Fruit fly (Drosophila melanogaster) whole organism, pupa: ENCODE measurements around the gene Bug22.

ENCODE experiments used
- CG10348 ChIP-seq: fragments of 200-800 bp; sonication (Bioruptor generic); IDR thresholded peaks from 2 replicates; pipeline ENCODE4 v1.3.6; 2022; ENCODE audit warnings: missing biosample characterization, missing genetic modification characterization
- CG12605 ChIP-seq: fragments of 200-800 bp; sonication (Bioruptor generic); IDR thresholded peaks from 2 replicates; pipeline ENCODE4 v1.3.6; 2022; ENCODE audit warnings: missing biosample characterization, missing genetic modification characterization
- CG13204 ChIP-seq: fragments of 200-800 bp; sonication (Bioruptor generic); optimal IDR thresholded peaks from 2 replicates; lab custom pipeline; 2018; ENCODE audit warnings: missing biosample characterization, mild to moderate bottlenecking, missing genetic modification characterization, moderate library complexity
- CG14655 ChIP-seq: fragments of 200-800 bp; sonication (Bioruptor generic); optimal IDR thresholded peaks from 3 replicates; lab custom pipeline; 2017; ENCODE audit warnings: mild to moderate bottlenecking, missing biosample characterization, missing genetic modification reagents, missing genetic modification characterization
- CG15710 ChIP-seq: fragments of 200-800 bp; sonication (Bioruptor generic); optimal IDR thresholded peaks from 2 replicates; lab custom pipeline; 2018; ENCODE audit warnings: missing biosample characterization, mild to moderate bottlenecking, missing genetic modification characterization, moderate library complexity
- CG17806 ChIP-seq: fragments of 200-800 bp; sonication (Bioruptor generic); optimal IDR thresholded peaks from 2 replicates; lab custom pipeline; 2018; ENCODE audit warnings: missing biosample characterization, mild to moderate bottlenecking, missing genetic modification characterization, moderate library complexity
- CG32121 ChIP-seq: fragments of 200-800 bp; sonication (Bioruptor generic); IDR thresholded peaks from 2 replicates; pipeline ENCODE4 v1.3.6; 2022; ENCODE audit warnings: missing biosample characterization, missing genetic modification characterization
- CG34367 ChIP-seq: fragments of 200-800 bp; sonication (Bioruptor generic); optimal IDR thresholded peaks from 2 replicates; lab custom pipeline; 2018; ENCODE audit warnings: missing biosample characterization, mild to moderate bottlenecking, missing genetic modification characterization
- CG4496 ChIP-seq: fragments of 200-800 bp; sonication (Bioruptor generic); IDR thresholded peaks from 3 replicates; pipeline ENCODE4 v1.3.6; 2022; ENCODE audit warnings: missing biosample characterization, missing genetic modification characterization
- CG8159 ChIP-seq: fragments of 200-800 bp; sonication (Bioruptor generic); optimal IDR thresholded peaks from 3 replicates; lab custom pipeline; 2018; ENCODE audit warnings: missing biosample characterization, mild to moderate bottlenecking, missing genetic modification characterization, moderate library complexity
- CG8301 ChIP-seq: fragments of 200-800 bp; sonication (Bioruptor generic); optimal IDR thresholded peaks from 2 replicates; lab custom pipeline; 2018; ENCODE audit warnings: missing biosample characterization, mild to moderate bottlenecking, missing genetic modification characterization
- CG9948 ChIP-seq: fragments of 200-800 bp; sonication (Bioruptor generic); optimal IDR thresholded peaks from 2 replicates; lab custom pipeline; 2018; ENCODE audit warnings: missing biosample characterization, mild to moderate bottlenecking, missing genetic modification characterization, moderate library complexity
- D1 ChIP-seq: fragments of 200-800 bp; sonication (Bioruptor generic); optimal IDR thresholded peaks from 2 replicates; lab custom pipeline; 2018; ENCODE audit warnings: missing biosample characterization, mild to moderate bottlenecking, missing genetic modification characterization, moderate library complexity
- EcR ChIP-seq: fragments of 200-800 bp; sonication (Bioruptor generic); optimal IDR thresholded peaks from 3 replicates; lab custom pipeline; 2019; ENCODE audit warnings: missing biosample characterization, missing genetic modification characterization, mild to moderate bottlenecking, moderate library complexity, missing genetic modification reagents
- Ets98B ChIP-seq: fragments of 200-800 bp; sonication (Bioruptor generic); IDR thresholded peaks from 2 replicates; pipeline ENCODE4 v1.3.6; 2022; ENCODE audit warnings: missing biosample characterization, missing genetic modification characterization
- Pif1A ChIP-seq: fragments of 200-800 bp; sonication (Bioruptor generic); optimal IDR thresholded peaks from 3 replicates; lab custom pipeline; 2016; ENCODE audit warnings: missing biosample characterization, missing genetic modification characterization
- Pif1B ChIP-seq: fragments of 200-800 bp; sonication (Bioruptor generic); optimal IDR thresholded peaks from 3 replicates; lab custom pipeline; 2016; ENCODE audit warnings: missing biosample characterization, missing genetic modification characterization
- Snoo ChIP-seq: fragments of 200-800 bp; sonication (Bioruptor generic); optimal IDR thresholded peaks from 3 replicates; lab custom pipeline; 2017; ENCODE audit warnings: missing biosample characterization, mild to moderate bottlenecking, missing genetic modification characterization, inconsistent platforms
- fd96Ca ChIP-seq: fragments of 200-800 bp; sonication (Bioruptor generic); IDR thresholded peaks from 3 replicates; pipeline ENCODE4 v1.3.6; 2022; ENCODE audit warnings: missing biosample characterization, missing genetic modification characterization
- gl ChIP-seq: fragments of 200-800 bp; sonication (Bioruptor generic); optimal IDR thresholded peaks from 2 replicates; lab custom pipeline; 2018; ENCODE audit warnings: missing biosample characterization, mild to moderate bottlenecking, missing genetic modification characterization
- rn ChIP-seq: fragments of 200-800 bp; sonication (Bioruptor generic); IDR thresholded peaks from 2 replicates; pipeline ENCODE4 v1.3.6; 2022; ENCODE audit warnings: missing biosample characterization, missing genetic modification characterization

Bug22 gene

DNA sequence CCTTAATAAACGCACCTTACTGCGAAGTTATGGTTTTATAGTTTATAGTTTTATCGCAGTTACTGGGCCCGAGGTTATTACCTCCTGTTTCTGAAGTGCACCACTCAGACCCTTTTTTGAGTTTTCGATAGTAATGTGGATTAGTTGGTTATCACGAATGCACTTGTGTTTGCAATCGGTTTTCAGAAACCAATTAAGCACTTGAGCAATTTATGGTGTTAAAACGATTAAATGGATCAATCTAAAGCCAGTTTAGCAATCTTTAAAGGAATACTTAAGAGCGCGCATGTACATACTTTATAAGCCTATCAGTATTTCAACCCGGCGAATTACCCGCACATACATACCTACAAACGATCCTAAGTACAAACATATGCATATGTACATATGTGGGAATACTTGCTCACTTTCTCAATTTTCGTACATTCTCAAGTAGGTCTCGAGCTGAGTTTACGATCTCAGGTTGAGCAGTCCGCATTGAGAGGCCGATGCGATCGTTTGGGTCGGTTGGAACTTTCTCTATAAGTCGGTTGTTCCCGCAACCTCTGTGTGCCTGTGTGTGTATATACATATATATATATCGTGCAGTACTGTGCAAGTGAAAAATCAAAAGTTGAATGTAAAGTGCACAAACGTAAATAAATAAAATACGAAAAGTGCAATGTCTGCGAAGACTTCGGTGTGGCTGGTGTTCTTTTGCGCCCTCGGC, 26.6 kb upstream of the Bug22 start, which contains the start of the genes LManI and LManII:
Gene LManI, minus strand, starts transcription at position 51 of the 709 bp plus-strand sequence.
Gene LManII, plus strand, starts transcription at position 468 of the 709 bp plus-strand sequence.
- no peak for TF ChIP-seq D1 (tag; lab: Kevin White, UChicago)
- peak; percentile 12; the same call in 1 of the 2 replicates for TF ChIP-seq CG12605 (GFP tag; lab: Robert Waterston, UW)

DNA sequence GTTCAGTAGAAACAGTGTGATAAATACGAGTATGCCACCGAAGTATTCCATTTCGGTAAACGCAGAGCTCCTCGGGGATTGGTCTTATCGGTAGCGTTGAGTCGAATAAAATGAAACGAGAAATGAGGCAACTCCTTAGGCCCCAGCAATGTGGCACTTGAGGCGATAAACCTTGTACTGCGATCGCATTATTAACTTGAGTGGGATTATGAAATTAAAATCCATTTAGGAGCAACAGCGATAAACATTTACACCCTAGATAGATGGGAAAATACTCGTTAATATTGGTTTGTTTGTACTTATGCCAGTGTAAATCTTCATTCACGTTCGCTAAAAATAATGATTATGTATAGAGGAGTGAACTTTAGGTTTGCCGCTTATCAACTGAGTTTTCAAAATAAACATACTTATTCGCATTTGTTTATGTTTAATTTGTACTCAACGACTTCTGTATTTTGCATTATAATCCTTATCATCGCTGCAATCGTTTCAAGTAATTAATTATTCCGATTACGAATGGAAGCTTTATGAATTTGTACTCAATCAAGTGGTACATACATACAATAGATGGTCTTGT, 25.3 kb upstream of the Bug22 start:
- TF ChIP-seq CG8301 (no peak), CG4496 (no peak), CG17806 (tag; lab: Kevin White, UChicago) (no peak), fd96Ca (GFP tag; lab: Robert Waterston, UW) (no peak), Pif1A (GFP tag; lab: Kevin White, UChicago) (no peak), CG15710 (tag; lab: Kevin White, UChicago) (no peak), CG13204 (GFP tag; lab: Kevin White, UChicago) (no peak)

DNA sequence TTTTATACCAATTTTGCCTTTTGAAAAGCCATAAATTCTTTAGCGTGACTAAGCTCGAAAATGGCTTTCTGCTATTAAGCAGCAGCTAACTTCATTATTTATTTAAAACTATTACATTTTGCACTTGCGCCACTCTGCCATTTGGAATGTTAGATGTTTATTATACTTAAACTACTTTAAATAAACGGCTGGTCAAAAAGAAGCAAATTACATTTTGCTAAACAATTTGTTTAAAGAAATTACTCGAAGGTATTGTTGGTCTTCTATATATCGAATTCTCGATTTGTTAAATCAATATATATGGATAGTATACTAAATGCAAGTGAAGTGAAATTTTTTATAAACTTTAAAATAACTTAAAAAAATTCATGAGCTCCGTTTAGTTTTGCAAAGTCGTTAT, 21.6 kb upstream of the Bug22 start, which contains the start of gene ppk10:
Gene ppk10, minus strand, starts transcription at position 101 of the 400 bp plus-strand sequence.
- TF ChIP-seq CG32121 (GFP tag; lab: Robert Waterston, UW) (no peak), Pif1A (GFP tag; lab: Kevin White, UChicago) (no peak), Snoo (tag; lab: Kevin White, UChicago) (no peak), Ets98B (GFP tag; lab: Robert Waterston, UW) (no peak), gl (tag; lab: Kevin White, UChicago) (no peak), CG8159 (tag; lab: Kevin White, UChicago) (no peak), rn (GFP tag; lab: Robert Waterston, UW) (no peak), CG4496 (no peak), Pif1B (no peak), CG13204 (GFP tag; lab: Kevin White, UChicago) (no peak), CG17806 (tag; lab: Kevin White, UChicago) (no peak), CG12605 (GFP tag; lab: Robert Waterston, UW) (no peak), CG14655 (GFP tag; lab: Kevin White, UChicago) (no peak), CG10348 (GFP tag; lab: Robert Waterston, UW) (no peak), EcR (no peak), CG9948 (no peak), CG34367 (tag; lab: Kevin White, UChicago) (no peak), D1 (tag; lab: Kevin White, UChicago) (no peak)

DNA sequence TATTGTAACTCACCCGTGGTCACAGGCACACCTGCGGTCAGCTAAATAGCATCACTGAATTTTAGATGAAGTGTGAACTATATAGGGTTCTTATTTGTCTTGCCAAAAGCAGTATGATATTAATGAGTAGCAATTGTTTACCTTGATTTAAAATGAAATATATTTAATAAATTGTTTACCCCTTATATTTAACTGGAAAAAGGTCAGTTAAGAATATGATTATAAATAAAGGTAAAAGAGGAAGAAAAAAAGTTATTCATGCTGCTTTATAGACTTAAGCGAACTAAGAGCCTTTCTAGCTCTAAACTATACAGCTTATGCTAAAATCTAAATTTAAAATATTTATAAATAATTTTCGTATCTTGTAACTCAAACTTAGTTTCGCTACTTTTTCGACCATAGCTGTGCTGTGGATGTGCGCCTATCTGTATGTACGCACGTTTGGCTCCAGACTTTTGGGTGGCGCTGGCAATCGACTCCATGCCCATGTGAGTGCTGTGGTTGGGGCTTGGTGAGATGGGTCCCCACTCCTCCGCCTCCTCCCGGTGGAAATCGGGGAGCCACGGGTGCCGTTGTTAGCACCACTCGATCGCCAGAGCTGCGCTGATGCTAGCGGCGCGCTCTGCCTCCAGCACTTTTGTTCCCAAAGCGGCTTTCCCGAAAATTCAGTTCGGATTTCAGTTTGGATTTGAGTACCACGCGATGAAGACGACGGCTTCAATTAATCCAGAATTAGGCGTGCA, 11.5 kb upstream of the Bug22 start, which contains the start of gene loh:
Gene loh, plus strand, starts transcription at position 487 of the 743 bp plus-strand sequence.
- TF ChIP-seq CG14655 (GFP tag; lab: Kevin White, UChicago), result no peak
- peak; percentile 41 for TF ChIP-seq Snoo (tag; lab: Kevin White, UChicago)
- TF ChIP-seq Pif1B, result no peak
- no peak for TF ChIP-seq CG17806 (tag; lab: Kevin White, UChicago)

DNA sequence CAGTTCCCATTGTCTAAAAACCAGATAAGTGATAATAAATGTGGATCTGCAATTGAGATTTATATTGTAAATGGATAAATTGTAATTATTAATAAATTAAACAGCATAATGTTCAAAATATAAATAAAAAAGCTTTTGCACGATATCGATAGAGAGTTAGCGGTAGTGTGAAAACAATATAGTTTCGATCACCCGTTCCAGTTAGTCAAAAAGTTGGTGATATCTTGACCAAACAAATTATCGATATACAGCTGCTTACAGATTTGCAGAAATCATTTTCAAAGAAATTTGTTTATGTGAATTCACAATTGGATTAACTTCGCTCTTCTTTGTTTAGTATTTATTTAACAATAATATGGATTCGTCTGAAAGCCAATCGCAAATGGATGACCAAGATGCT, 8.5 kb upstream of the Bug22 start, which contains the start of gene Nse4:
Gene Nse4, plus strand, starts transcription at position 267 of the 400 bp plus-strand sequence.
- TF ChIP-seq CG10348 (GFP tag; lab: Robert Waterston, UW), result no peak
- no peak for TF ChIP-seq CG34367 (tag; lab: Kevin White, UChicago)
- TF ChIP-seq CG9948, result no peak
- TF ChIP-seq CG32121 (GFP tag; lab: Robert Waterston, UW), result no peak
- no peak for TF ChIP-seq D1 (tag; lab: Kevin White, UChicago)
- TF ChIP-seq, all 21 proteins: peak for 0

DNA sequence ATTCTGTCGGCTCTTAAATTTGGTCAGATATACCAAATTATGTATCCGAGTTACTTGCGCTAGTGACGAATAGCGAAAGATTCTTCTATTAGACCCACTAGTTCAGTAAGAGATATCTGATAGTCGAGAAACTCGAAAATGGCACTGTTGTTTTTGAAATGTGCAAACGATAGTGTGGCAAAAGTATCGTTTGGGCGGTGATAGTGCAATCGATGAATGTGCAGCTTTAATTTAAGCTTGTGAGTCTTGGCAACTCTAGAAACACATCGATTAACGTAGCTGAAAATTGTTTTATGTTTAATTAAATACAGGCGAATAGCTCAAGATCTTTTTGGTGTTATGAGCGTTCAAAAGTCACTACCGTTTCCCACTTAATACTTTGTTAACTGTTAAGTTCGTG, 6.6 kb upstream of the Bug22 start, which contains the start of gene STUB1:
Gene STUB1, plus strand, starts transcription at position 232 of the 400 bp plus-strand sequence.
- TF ChIP-seq CG12605 (GFP tag; lab: Robert Waterston, UW), result no peak
- TF ChIP-seq CG10348 (GFP tag; lab: Robert Waterston, UW), result no peak
- no peak for TF ChIP-seq CG15710 (tag; lab: Kevin White, UChicago)
- TF ChIP-seq fd96Ca (GFP tag; lab: Robert Waterston, UW), result no peak
- no peak for TF ChIP-seq CG14655 (GFP tag; lab: Kevin White, UChicago)
- TF ChIP-seq CG17806 (tag; lab: Kevin White, UChicago), result no peak
- no peak for TF ChIP-seq CG34367 (tag; lab: Kevin White, UChicago)
- no peak for TF ChIP-seq CG8301
- no peak for TF ChIP-seq Ets98B (GFP tag; lab: Robert Waterston, UW)
- no peak for TF ChIP-seq Pif1A (GFP tag; lab: Kevin White, UChicago)
- TF ChIP-seq Snoo (tag; lab: Kevin White, UChicago), result no peak
- no peak for TF ChIP-seq CG32121 (GFP tag; lab: Robert Waterston, UW)
- no peak for TF ChIP-seq CG13204 (GFP tag; lab: Kevin White, UChicago)
- no peak for TF ChIP-seq CG8159 (tag; lab: Kevin White, UChicago)
- no peak for TF ChIP-seq EcR
